Worm (Caenorhabditis elegans): ENCODE results near the gene ZK822.10.

DNA sequence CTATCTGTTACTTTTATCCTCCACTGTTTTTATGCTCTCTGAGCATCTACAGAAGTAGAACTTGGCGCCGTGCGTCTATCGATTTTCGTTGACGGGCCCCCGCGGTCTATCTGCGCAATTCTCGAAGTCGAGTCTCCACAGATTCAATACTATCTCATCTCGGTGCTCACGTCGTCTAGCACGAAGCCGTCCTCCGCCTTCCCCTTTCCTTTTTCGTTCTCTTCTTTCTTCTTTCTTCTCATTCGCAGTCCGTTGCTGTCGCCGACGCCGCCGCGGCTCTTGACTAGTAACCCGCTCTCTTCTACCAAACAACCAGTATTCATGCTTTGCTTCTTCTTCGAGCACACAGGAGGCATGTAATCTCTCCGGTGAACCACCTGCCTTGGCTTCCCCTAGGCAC, 45.9 kb upstream of the ZK822.10 start:
- no peak for TF ChIP-seq ztf-11 (tag; optimal IDR thresholded peaks at IDR 0.05)
- no peak for TF ChIP-seq mdl-1 (tag; optimal IDR thresholded peaks at IDR 0.05)
